Fruit fly (Drosophila melanogaster) whole organism, wandering third instar larva: ENCODE data around the gene bru3.

ENCODE experiments used
- Dfd ChIP-seq: fragments of >200 bp; optimal IDR thresholded peaks from 2 replicates; lab custom pipeline; 2017; ENCODE audit warnings: missing biosample characterization, missing genetic modification characterization
- Dif ChIP-seq: fragments of 200-275, 200-300 bp; sonication (Bioruptor generic); optimal IDR thresholded peaks from 2 replicates; lab custom pipeline; 2018; ENCODE audit warnings: missing biosample characterization, missing genetic modification characterization; ENCODE audit not compliant: partially characterized antibody
- HLH106 ChIP-seq: fragments of 200-800 bp; optimal IDR thresholded peaks from 3 replicates; lab custom pipeline; 2019; ENCODE audit warnings: missing biosample characterization, mild to moderate bottlenecking, missing genetic modification characterization, moderate library complexity
- Hr83 ChIP-seq: fragments of 200-300 bp; sonication (Bioruptor generic); optimal IDR thresholded peaks from 2 replicates; lab custom pipeline; 2016; ENCODE audit warnings: missing biosample characterization, mild to moderate bottlenecking, missing genetic modification characterization, moderate library complexity; ENCODE audit not compliant: poor library complexity, severe bottlenecking
- Myc ChIP-seq: fragments of >200 bp; optimal IDR thresholded peaks from 2 replicates; lab custom pipeline; 2017
- lola ChIP-seq: fragments of >200 bp; optimal IDR thresholded peaks from 2 replicates; lab custom pipeline; 2017; ENCODE audit warnings: missing biosample characterization, missing genetic modification characterization

DNA sequence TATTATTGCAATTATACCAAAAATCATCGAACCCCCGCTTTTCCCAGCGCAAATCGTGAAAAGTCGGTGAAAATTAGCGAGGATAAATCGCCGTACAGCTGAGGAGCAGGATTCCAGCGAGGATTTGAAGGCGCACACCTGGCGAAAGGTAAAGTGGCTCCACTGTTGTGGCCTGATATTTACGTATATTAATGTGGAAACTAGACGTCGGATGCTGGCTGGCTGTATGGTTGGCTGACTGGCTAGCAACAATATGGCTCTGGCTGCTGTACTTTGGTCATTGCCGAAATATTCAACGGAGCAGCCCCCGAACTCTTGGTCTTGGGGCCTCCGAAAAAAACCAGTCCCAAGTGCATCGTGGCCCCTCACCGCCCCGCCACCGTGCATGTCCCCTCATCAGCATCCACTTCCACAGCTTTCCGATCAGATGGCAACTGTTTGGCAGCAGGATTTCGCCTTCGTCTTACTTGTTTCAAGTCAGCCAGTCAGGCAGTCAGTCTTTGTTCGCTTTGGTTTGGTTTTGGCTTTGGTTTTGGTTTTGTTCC lies 316.3 kb downstream of the bru3 start:
- TF ChIP-seq Dfd (GFP tag; lab: Kevin White, UChicago) (no peak), Myc (lab: Kevin White, UChicago) (no peak), HLH106 (tag; lab: Kevin White, UChicago) (no peak), Hr83 (no peak), lola (GFP tag; lab: Kevin White, UChicago) (no peak), Dif (GFP tag; lab: Kevin White, UChicago) (no peak)
